Fruit fly (Drosophila melanogaster): ENCODE results near the gene Vha16-3.

- TF ChIP-seq pan (optimal IDR thresholded peaks at IDR 0.05) (no peak), dsf (GFP tag; optimal IDR thresholded peaks at IDR 0.05; ENCODE audit: borderline replicate concordance) (no peak), Hnf4 (GFP tag; optimal IDR thresholded peaks at IDR 0.05) (no peak), Sp1 (GFP tag; optimal IDR thresholded peaks at IDR 0.05) (no peak), jim (GFP tag; optimal IDR thresholded peaks at IDR 0.05) (no peak), woc (GFP tag; optimal IDR thresholded peaks at IDR 0.05) (no peak), OdsH (GFP tag; optimal IDR thresholded peaks at IDR 0.05) (no peak), lola (GFP tag; optimal IDR thresholded peaks at IDR 0.05) (no peak)
Measured at dm6 chr3L:11488264-11488663, 15.2 kb downstream of the Vha16-3 start.
